Worm (Caenorhabditis elegans) whole organism, L1 larva: ENCODE data around the gene rbg-1.

Source experiments
- C04F5.9 ChIP-seq: sonication (generic microtip); optimal IDR thresholded peaks from 2 replicates; lab custom pipeline; 2016; ENCODE audit warnings: missing genetic modification characterization, missing compliant biosample characterization
- C34B4.2 ChIP-seq: sonication (generic microtip); optimal IDR thresholded peaks from 2 replicates; lab custom pipeline; 2017; ENCODE audit warnings: mild to moderate bottlenecking, missing genetic modification characterization, missing compliant biosample characterization
- F16B12.6 ChIP-seq: fragments of 150-350 bp; optimal IDR thresholded peaks from 2 replicates; lab custom pipeline; 2014; ENCODE audit warnings: missing biosample characterization, missing genetic modification characterization
- Y116A8C.19 ChIP-seq: sonication (generic microtip); optimal IDR thresholded peaks from 2 replicates; lab custom pipeline; 2016; ENCODE audit warnings: missing compliant biosample characterization, missing genetic modification characterization, borderline replicate concordance
- aha-1 ChIP-seq: fragments of 150-350 bp; optimal IDR thresholded peaks from 2 replicates; lab custom pipeline; 2014; ENCODE audit warnings: missing biosample characterization, missing genetic modification characterization
- ama-1 ChIP-seq: fragments of 150-350 bp; optimal IDR thresholded peaks from 2 replicates; lab custom pipeline; 2014
- ceh-8 ChIP-seq: fragments of 200-800 bp; sonication (Bioruptor generic); optimal IDR thresholded peaks from 2 replicates; lab custom pipeline; 2018; ENCODE audit warnings: mild to moderate bottlenecking, missing genetic modification characterization, moderate library complexity, missing compliant biosample characterization
- ceh-82 ChIP-seq, 3 experiments: fragments of 150-350 bp in 1 of 3; sonication (generic microtip) in 2 of 3; optimal IDR thresholded peaks; 2 replicates each; lab custom pipeline; 2014 to 2017; ENCODE audit warnings: missing biosample characterization in 3 of 3, missing genetic modification characterization in 3 of 3
- ceh-88 ChIP-seq: fragments of 200-800 bp; sonication (Bioruptor generic); IDR thresholded peaks from 2 replicates; pipeline ENCODE4 v1.3.6; 2022; ENCODE audit warnings: missing genetic modification characterization, missing compliant biosample characterization
- ceh-90 ChIP-seq: sonication (generic microtip); optimal IDR thresholded peaks from 2 replicates; lab custom pipeline; 2016; ENCODE audit warnings: missing genetic modification characterization, missing compliant biosample characterization
- ces-1 ChIP-seq: fragments of 150-350 bp; optimal IDR thresholded peaks from 2 replicates; lab custom pipeline; 2014; ENCODE audit warnings: missing biosample characterization, missing genetic modification reagents, missing genetic modification characterization
- dpl-1 ChIP-seq, 3 experiments: fragments of 150-350 bp in 2 of 3; sonication (generic microtip) in 1 of 3; optimal IDR thresholded peaks; 2 replicates each; lab custom pipeline; 2014 to 2017; ENCODE audit warnings: missing biosample characterization in 3 of 3, missing genetic modification characterization in 3 of 3, missing genetic modification reagents in 3 of 3
- dsc-1 ChIP-seq: sonication (generic microtip); optimal IDR thresholded peaks from 2 replicates; lab custom pipeline; 2016; ENCODE audit warnings: mild to moderate bottlenecking, missing genetic modification characterization, missing compliant biosample characterization
- efl-1 ChIP-seq, 4 experiments: fragments of 150-350 bp; optimal IDR thresholded peaks in 3 of 4; peaks in 1 of 4; 1 replicate in 1 of 4; 2 replicates in 3 of 4; lab custom pipeline; 2014; ENCODE audit warnings: missing biosample characterization in 2 of 4, missing genetic modification characterization in 2 of 4, missing genetic modification reagents in 2 of 4
- efl-3 ChIP-seq: fragments of 200-800 bp; sonication (Bioruptor generic); optimal IDR thresholded peaks from 2 replicates; lab custom pipeline; 2018; ENCODE audit warnings: mild to moderate bottlenecking, missing genetic modification characterization, missing compliant biosample characterization
- egl-27 ChIP-seq, 2 experiments: fragments of 150-350 bp in 1 of 2; sonication (generic microtip); optimal IDR thresholded peaks; 3 replicates each; lab custom pipeline; 2017 to 2018; ENCODE audit warnings: missing biosample characterization in 2 of 2, missing genetic modification characterization in 2 of 2, missing genetic modification reagents in 2 of 2
- elt-3 ChIP-seq, 6 experiments: fragments of 150-350 bp in 1 of 6; sonication (generic microtip); optimal IDR thresholded peaks; 2 replicates each; lab custom pipeline; 2017 to 2018; ENCODE audit warnings: missing biosample characterization in 6 of 6, missing genetic modification characterization in 6 of 6, inconsistent platforms in 1 of 6
- ets-5 ChIP-seq: fragments of 200-800 bp; sonication (Bioruptor generic); IDR thresholded peaks from 2 replicates; pipeline ENCODE4 v1.3.6; 2022; ENCODE audit warnings: missing genetic modification characterization, missing compliant biosample characterization
- fkh-10 ChIP-seq: sonication (generic microtip); optimal IDR thresholded peaks from 2 replicates; lab custom pipeline; 2017; ENCODE audit warnings: missing biosample characterization, missing genetic modification reagents, missing genetic modification characterization
- fkh-4 ChIP-seq: sonication (generic microtip); optimal IDR thresholded peaks from 2 replicates; lab custom pipeline; 2016; ENCODE audit warnings: missing compliant biosample characterization, missing genetic modification characterization, borderline replicate concordance
- fkh-8 ChIP-seq: sonication (generic microtip); optimal IDR thresholded peaks from 2 replicates; lab custom pipeline; 2016; ENCODE audit warnings: mild to moderate bottlenecking, missing genetic modification characterization, missing compliant biosample characterization
- hlh-17 ChIP-seq: fragments of 200-800 bp; sonication (Bioruptor generic); optimal IDR thresholded peaks from 2 replicates; lab custom pipeline; 2018; ENCODE audit warnings: missing genetic modification characterization, mild to moderate bottlenecking, missing compliant biosample characterization, moderate library complexity, borderline replicate concordance
- hpl-2 ChIP-seq: fragments of 150-350 bp; optimal IDR thresholded peaks from 2 replicates; lab custom pipeline; 2014; ENCODE audit warnings: missing biosample characterization, missing genetic modification reagents, missing genetic modification characterization
- isw-1 ChIP-seq: fragments of 200-800 bp; sonication (Bioruptor generic); IDR thresholded peaks from 2 replicates; pipeline ENCODE4 v1.3.6; 2022; ENCODE audit warnings: missing genetic modification characterization, missing compliant biosample characterization
- jun-1 ChIP-seq: fragments of 150-350 bp; optimal IDR thresholded peaks from 2 replicates; lab custom pipeline; 2014; ENCODE audit warnings: missing biosample characterization, missing genetic modification reagents, missing genetic modification characterization
- lin-14 ChIP-seq: fragments of 200-800 bp; sonication (Bioruptor generic); optimal IDR thresholded peaks from 2 replicates; lab custom pipeline; 2018; ENCODE audit warnings: mild to moderate bottlenecking, missing genetic modification characterization, moderate library complexity, missing compliant biosample characterization
- lin-35 ChIP-seq, 2 experiments: fragments of 150-350 bp; optimal IDR thresholded peaks; 2 replicates each; lab custom pipeline; 2014; ENCODE audit warnings: missing biosample characterization in 2 of 2, missing genetic modification characterization in 2 of 2, missing genetic modification reagents in 2 of 2
- mdl-1 ChIP-seq, 2 experiments: fragments of 150-350 bp; optimal IDR thresholded peaks; 2 replicates each; lab custom pipeline; 2014 to 2017; ENCODE audit warnings: missing biosample characterization in 2 of 2, missing genetic modification characterization in 2 of 2, inconsistent platforms in 1 of 2
- mef-2 ChIP-seq: fragments of 150-350 bp; optimal IDR thresholded peaks from 2 replicates; lab custom pipeline; 2014; ENCODE audit warnings: missing biosample characterization, missing genetic modification characterization
- mep-1 ChIP-seq: fragments of 150-350 bp; optimal IDR thresholded peaks from 2 replicates; lab custom pipeline; 2014; ENCODE audit warnings: missing biosample characterization, missing genetic modification characterization
- nhr-237 ChIP-seq: fragments of 150-350 bp; optimal IDR thresholded peaks from 2 replicates; lab custom pipeline; 2014; ENCODE audit warnings: missing biosample characterization, missing genetic modification characterization
- nhr-28 ChIP-seq: fragments of 150-350 bp; optimal IDR thresholded peaks from 2 replicates; lab custom pipeline; 2014; ENCODE audit warnings: missing biosample characterization, missing genetic modification characterization
- nhr-47 ChIP-seq: sonication (generic microtip); optimal IDR thresholded peaks from 2 replicates; lab custom pipeline; 2016; ENCODE audit warnings: mild to moderate bottlenecking, missing genetic modification characterization, moderate library complexity, missing compliant biosample characterization
- nhr-71 ChIP-seq: sonication (generic microtip); optimal IDR thresholded peaks from 2 replicates; lab custom pipeline; 2016; ENCODE audit warnings: mild to moderate bottlenecking, missing genetic modification characterization, moderate library complexity, missing compliant biosample characterization
- nhr-76 ChIP-seq: sonication (generic microtip); optimal IDR thresholded peaks from 2 replicates; lab custom pipeline; 2017; ENCODE audit warnings: missing biosample characterization, missing genetic modification characterization
- nhr-85 ChIP-seq: sonication (generic microtip); peaks from one replicate; lab custom pipeline; 2016; ENCODE audit warnings: missing genetic modification characterization, inconsistent platforms, missing compliant biosample characterization
- nhr-90 ChIP-seq: sonication (generic microtip); optimal IDR thresholded peaks from 2 replicates; lab custom pipeline; 2016; ENCODE audit warnings: mild to moderate bottlenecking, missing genetic modification characterization, missing compliant biosample characterization; ENCODE audit not compliant: poor library complexity
- pag-3 ChIP-seq: sonication (generic microtip); optimal IDR thresholded peaks from 2 replicates; lab custom pipeline; 2017; ENCODE audit warnings: missing genetic modification characterization, mild to moderate bottlenecking, missing compliant biosample characterization, antibody characterized with exemption, borderline replicate concordance; ENCODE audit not compliant: insufficient read depth
- rnt-1 ChIP-seq: sonication (generic microtip); optimal IDR thresholded peaks from 2 replicates; lab custom pipeline; 2016; ENCODE audit warnings: mild to moderate bottlenecking, missing genetic modification characterization, moderate library complexity, missing compliant biosample characterization
- snpc-4 ChIP-seq: fragments of 150-350 bp; optimal IDR thresholded peaks from 2 replicates; lab custom pipeline; 2014; ENCODE audit warnings: missing biosample characterization, missing genetic modification characterization
- swsn-7 ChIP-seq: sonication (generic microtip); optimal IDR thresholded peaks from 2 replicates; lab custom pipeline; 2016; ENCODE audit warnings: missing genetic modification characterization, missing compliant biosample characterization
- tbx-2 ChIP-seq: sonication (generic microtip); optimal IDR thresholded peaks from 2 replicates; lab custom pipeline; 2016; ENCODE audit warnings: missing genetic modification characterization, missing compliant biosample characterization
- unc-130 ChIP-seq: fragments of 150-350 bp; optimal IDR thresholded peaks from 2 replicates; lab custom pipeline; 2017; ENCODE audit warnings: missing biosample characterization, missing genetic modification characterization, inconsistent platforms
- unc-62 ChIP-seq: fragments of 150-350 bp; optimal IDR thresholded peaks from 2 replicates; lab custom pipeline; 2014; ENCODE audit warnings: missing biosample characterization, missing genetic modification reagents, missing genetic modification characterization
- unc-86 ChIP-seq: sonication (generic microtip); optimal IDR thresholded peaks from 2 replicates; lab custom pipeline; 2016; ENCODE audit warnings: missing genetic modification characterization, missing compliant biosample characterization
- unc-98 ChIP-seq: fragments of 200-800 bp; sonication (Bioruptor generic); IDR thresholded peaks from 2 replicates; pipeline ENCODE4 v1.3.6; 2022; ENCODE audit warnings: missing genetic modification characterization, missing compliant biosample characterization

Gene rbg-1

ce11 chrX:14970221-14970801, 13.0 kb upstream of the rbg-1 start, which contains the start of the genes flwr-1 and tbc-1 (continued):
- TF ChIP-seq rnt-1 (tag; lab: Kevin White, UChicago), result peak; percentile 29
- peak; percentile 16 for TF ChIP-seq tbx-2 (tag; lab: Kevin White, UChicago)
- peak; percentile 37 for TF ChIP-seq dsc-1
- peak; percentile 27 to 55 for TF ChIP-seq lin-35 (GFP tag; optimal IDR thresholded peaks at IDR 0.05; lab: Kevin White, UChicago)
- TF ChIP-seq efl-3 (GFP tag; lab: Kevin White, UChicago), result no peak
- peak; percentile 3 for TF ChIP-seq mef-2 (tag; lab: Kevin White, UChicago)
- no peak for TF ChIP-seq aha-1 (tag; lab: Kevin White, UChicago)
- no peak for TF ChIP-seq egl-27 (tag; optimal IDR thresholded peaks at IDR 0.05; lab: Kevin White, UChicago)
- peak; percentile 53 for TF ChIP-seq lin-14
- TF ChIP-seq nhr-90, result no peak
- no peak for TF ChIP-seq mep-1
- no peak for TF ChIP-seq elt-3 (tag; optimal IDR thresholded peaks at IDR 0.05; lab: Kevin White, UChicago)
- TF ChIP-seq fkh-4, result no peak
- TF ChIP-seq C34B4.2 (tag; lab: Kevin White, UChicago), result no peak
- peak; percentile 53 for TF ChIP-seq swsn-7 (tag; lab: Kevin White, UChicago)
- TF ChIP-seq hlh-17 (GFP tag; lab: Kevin White, UChicago), result no peak
- TF ChIP-seq nhr-28 (tag; lab: Kevin White, UChicago), result no peak
- no peak for TF ChIP-seq nhr-85 (tag; lab: Kevin White, UChicago)
- no peak for TF ChIP-seq pag-3
- peak; percentile 38 for TF ChIP-seq nhr-47 (tag; lab: Kevin White, UChicago)
- peak; percentile 66 for TF ChIP-seq unc-130 (tag; lab: Kevin White, UChicago)
- no peak for TF ChIP-seq F16B12.6
- TF ChIP-seq nhr-71 (tag; lab: Kevin White, UChicago), result peak; percentile 55
- TF ChIP-seq unc-86 (tag; lab: Kevin White, UChicago), result no peak
- TF ChIP-seq ceh-90 (tag; lab: Kevin White, UChicago), result no peak
- TF ChIP-seq Y116A8C.19 (tag; lab: Kevin White, UChicago), result no peak
- peak; percentile 18 for TF ChIP-seq snpc-4 (tag; lab: Kevin White, UChicago)
- TF ChIP-seq nhr-76 (tag; lab: Kevin White, UChicago), result no peak

- TF ChIP-seq ceh-82 (tag; optimal IDR thresholded peaks at IDR 0.05; lab: Kevin White, UChicago), result no peak
- no peak for TF ChIP-seq unc-130 (tag; lab: Kevin White, UChicago)
- peak; percentile 54 for TF ChIP-seq nhr-85 (tag; lab: Kevin White, UChicago)
- no peak for TF ChIP-seq efl-1 (optimal IDR thresholded peaks at IDR 0.05; lab: Kevin White, UChicago)
- peak in 1 of 2 experiments; percentile 89 for TF ChIP-seq efl-1 (GFP tag; optimal IDR thresholded peaks at IDR 0.05 in 1 of 2; lab: Kevin White, UChicago)
- TF ChIP-seq, all 84 proteins: peak for 2
Measured at ce11 chrX:14973085-14973484, 10.2 kb upstream of the rbg-1 start.

- TF ChIP-seq isw-1 (GFP tag; lab: Robert Waterston, UW) (no peak), unc-98 (GFP tag; lab: Robert Waterston, UW) (no peak), jun-1 (peak; percentile 77), dsc-1 (peak; percentile 14), hpl-2 (GFP tag; lab: Kevin White, UChicago) (no peak), nhr-47 (tag; lab: Kevin White, UChicago) (peak; percentile 55), C04F5.9 (tag; lab: Kevin White, UChicago) (no peak), ceh-88 (GFP tag; lab: Robert Waterston, UW) (no peak), ceh-82 (tag; optimal IDR thresholded peaks at IDR 0.05; lab: Kevin White, UChicago) (peak in 2 of 3 experiments; percentile 16), rnt-1 (tag; lab: Kevin White, UChicago) (no peak), fkh-10 (GFP tag; lab: Kevin White, UChicago) (no peak), mdl-1 (tag; optimal IDR thresholded peaks at IDR 0.05; lab: Kevin White, UChicago) (peak in 1 of 2 experiments; percentile 34), ceh-8 (GFP tag; lab: Kevin White, UChicago) (no peak), mep-1 (peak; percentile 71), nhr-237 (peak; percentile 26), nhr-28 (tag; lab: Kevin White, UChicago) (no peak), unc-62 (no peak), nhr-71 (tag; lab: Kevin White, UChicago) (peak; percentile 78), ets-5 (GFP tag; lab: Robert Waterston, UW) (no peak), ama-1 (lab: Kevin White, UChicago) (no peak), snpc-4 (tag; lab: Kevin White, UChicago) (peak; percentile 4), fkh-8 (tag; lab: Kevin White, UChicago) (peak; percentile 75), ceh-90 (tag; lab: Kevin White, UChicago) (no peak), dpl-1 (GFP tag; optimal IDR thresholded peaks at IDR 0.05; lab: Kevin White, UChicago) (peak in 2 of 3 experiments; percentile 40 to 43), ces-1 (GFP tag; lab: Kevin White, UChicago) (no peak)
Measured at ce11 chrX:14975467-14976167, 7.7 kb upstream of the rbg-1 start, which contains the start of gene F20D1.3. Gene F20D1.3, plus strand, starts transcription at chrX:14976117.
